Fruit fly (Drosophila melanogaster): ENCODE results near the gene CG10466.
A peak's percentile ranks its signal among the peaks of the same experiment; 100 is the strongest.

The CG10466 gene

dm6 chr2L:19791321-19792281, at the start of gene CG10466, which contains the start of gene CdGAPr (continued):
- TF ChIP-seq CG6791 (GFP tag; IDR thresholded peaks at IDR 0.05; ENCODE audit: partially characterized antibody): peak; percentile 55
- TF ChIP-seq CG14441 (GFP tag; IDR thresholded peaks at IDR 0.05): no peak
- TF ChIP-seq trem (tag; optimal IDR thresholded peaks at IDR 0.05): peak; percentile 79
- TF ChIP-seq CG1832 (GFP tag; optimal IDR thresholded peaks at IDR 0.05): no peak
- no peak for TF ChIP-seq sim (GFP tag; IDR thresholded peaks at IDR 0.05)
- TF ChIP-seq Hr39 (optimal IDR thresholded peaks at IDR 0.05): no peak
- TF ChIP-seq Atf-2 (GFP tag; optimal IDR thresholded peaks at IDR 0.05): no peak
- peak; percentile 42 for TF ChIP-seq lab (GFP tag; optimal IDR thresholded peaks at IDR 0.05)
- 0 out of 3 replicates have a peak, but pooled peaks have one; percentile 39 for TF ChIP-seq CG7963 (GFP tag; IDR thresholded peaks at IDR 0.05; ENCODE audit: partially characterized antibody)
- peak; percentile 5; the same call in 1 of the 2 replicates for TF ChIP-seq E2f2 (GFP tag; IDR thresholded peaks at IDR 0.05)
- peak; percentile 42; the same call in 1 of the 2 replicates for TF ChIP-seq CG32532 (GFP tag; IDR thresholded peaks at IDR 0.05)
- TF ChIP-seq CG10366 (GFP tag; IDR thresholded peaks at IDR 0.05): no peak
- no peak for TF ChIP-seq lov (optimal IDR thresholded peaks at IDR 0.05)
- no peak for TF ChIP-seq lov (GFP tag; IDR thresholded peaks at IDR 0.05)
- no peak for TF ChIP-seq CG13624 (GFP tag; optimal IDR thresholded peaks at IDR 0.05)
- no peak for TF ChIP-seq jing (GFP tag; optimal IDR thresholded peaks at IDR 0.05)
- TF ChIP-seq seq (GFP tag; IDR thresholded peaks at IDR 0.05): no peak
- no peak for TF ChIP-seq sqz (GFP tag; optimal IDR thresholded peaks at IDR 0.05)
- peak; percentile 44; the same call in 1 of the 2 replicates for TF ChIP-seq chm (GFP tag; IDR thresholded peaks at IDR 0.05)
- no peak for TF ChIP-seq Spps (tag; optimal IDR thresholded peaks at IDR 0.05)
- TF ChIP-seq Doc2 (GFP tag; IDR thresholded peaks at IDR 0.05): no peak
- TF ChIP-seq CG43689 (GFP tag; IDR thresholded peaks at IDR 0.05): no peak
- TF ChIP-seq CHES-1-like (GFP tag; optimal IDR thresholded peaks at IDR 0.05): peak; percentile 54
- TF ChIP-seq kni (GFP tag; optimal IDR thresholded peaks at IDR 0.05): no peak
- TF ChIP-seq ftz-f1 (GFP tag; optimal IDR thresholded peaks at IDR 0.05): peak; percentile 60
- TF ChIP-seq Abd-B (GFP tag; optimal IDR thresholded peaks at IDR 0.05): peak; percentile 69
- TF ChIP-seq Hand (GFP tag; optimal IDR thresholded peaks at IDR 0.05): no peak
- TF ChIP-seq abd-A (tag; optimal IDR thresholded peaks at IDR 0.05): peak; percentile 47
- peak; percentile 46; the same call in 2 of the 4 replicates for TF ChIP-seq Dll (GFP tag; IDR thresholded peaks at IDR 0.05; ENCODE audit: partially characterized antibody)
- no peak for TF ChIP-seq CG5953 (GFP tag; IDR thresholded peaks at IDR 0.05)
- no peak for TF ChIP-seq Dip2 (GFP tag; IDR thresholded peaks at IDR 0.05)
- TF ChIP-seq CG6683 (GFP tag; optimal IDR thresholded peaks at IDR 0.05): no peak
- TF ChIP-seq CG7271 (tag; optimal IDR thresholded peaks at IDR 0.05): peak; percentile 62
- peak; percentile 26 for TF ChIP-seq mirr (GFP tag; optimal IDR thresholded peaks at IDR 0.05)
- no peak for TF ChIP-seq sisA (GFP tag; IDR thresholded peaks at IDR 0.05)
- TF ChIP-seq CG17385 (GFP tag; optimal IDR thresholded peaks at IDR 0.05): no peak
- TF ChIP-seq lilli (GFP tag; optimal IDR thresholded peaks at IDR 0.05): no peak
- no peak for TF ChIP-seq zf30C (GFP tag; optimal IDR thresholded peaks at IDR 0.05)
- no peak for TF ChIP-seq CG6854 (GFP tag; optimal IDR thresholded peaks at IDR 0.05)
- peak; percentile 39 for TF ChIP-seq BtbVII (GFP tag; optimal IDR thresholded peaks at IDR 0.05)
- no peak for TF ChIP-seq Max (GFP tag; optimal IDR thresholded peaks at IDR 0.05)
- no peak for TF ChIP-seq CG6254 (GFP tag; optimal IDR thresholded peaks at IDR 0.05)
- TF ChIP-seq CG12391 (tag; optimal IDR thresholded peaks at IDR 0.05): peak; percentile 16
- TF ChIP-seq CG17359 (tag; optimal IDR thresholded peaks at IDR 0.05): no peak
- TF ChIP-seq sens-2 (GFP tag; IDR thresholded peaks at IDR 0.05): no peak
- TF ChIP-seq Dref (GFP tag; IDR thresholded peaks at IDR 0.05): peak; percentile 60
- TF ChIP-seq vnd (GFP tag; IDR thresholded peaks at IDR 0.05; ENCODE audit: partially characterized antibody): no peak
- no peak for TF ChIP-seq Atf6 (GFP tag; IDR thresholded peaks at IDR 0.05)
- no peak for TF ChIP-seq Hmx (GFP tag; optimal IDR thresholded peaks at IDR 0.05)
